Worm (Caenorhabditis elegans) whole organism, late embryonic: ENCODE data around the gene nhr-136.

Experiments
- C08G9.2 ChIP-seq: sonication (generic microtip); optimal IDR thresholded peaks from 2 replicates; lab custom pipeline; 2016; ENCODE audit warnings: mild to moderate bottlenecking, missing genetic modification characterization, moderate library complexity, missing compliant biosample characterization
- K09A11.1 ChIP-seq: sonication (generic microtip); optimal IDR thresholded peaks from 2 replicates; lab custom pipeline; 2017; ENCODE audit warnings: antibody characterized with exemption, mild to moderate bottlenecking, missing genetic modification characterization, missing compliant biosample characterization; ENCODE audit not compliant: insufficient read depth
- T23F11.4 ChIP-seq: fragments of 200-800 bp; sonication (Bioruptor generic); optimal IDR thresholded peaks from 2 replicates; lab custom pipeline; 2018; ENCODE audit warnings: mild to moderate bottlenecking, missing genetic modification characterization, missing compliant biosample characterization
- ama-1 ChIP-seq: fragments of 150-350 bp; optimal IDR thresholded peaks from 2 replicates; lab custom pipeline; 2014
- ceh-14 ChIP-seq: sonication (generic microtip); optimal IDR thresholded peaks from 2 replicates; lab custom pipeline; 2016; ENCODE audit warnings: missing genotype, missing genetic modification characterization, missing compliant biosample characterization
- ceh-18 ChIP-seq: sonication (generic microtip); optimal IDR thresholded peaks from 2 replicates; lab custom pipeline; 2016; ENCODE audit warnings: missing genetic modification characterization, missing compliant biosample characterization
- ceh-19 ChIP-seq: fragments of 200-800 bp; sonication (Bioruptor generic); optimal IDR thresholded peaks from 2 replicates; lab custom pipeline; 2018; ENCODE audit warnings: mild to moderate bottlenecking, missing genetic modification characterization, missing compliant biosample characterization
- ceh-31 ChIP-seq: sonication (generic microtip); optimal IDR thresholded peaks from 2 replicates; lab custom pipeline; 2016; ENCODE audit warnings: missing genetic modification characterization, missing compliant biosample characterization
- ceh-34 ChIP-seq: sonication (generic microtip); optimal IDR thresholded peaks from 2 replicates; lab custom pipeline; 2016; ENCODE audit warnings: mild to moderate bottlenecking, missing genetic modification characterization, missing compliant biosample characterization
- ceh-48 ChIP-seq: sonication (generic microtip); optimal IDR thresholded peaks from 2 replicates; lab custom pipeline; 2016; ENCODE audit warnings: missing genetic modification characterization, inconsistent platforms, missing compliant biosample characterization
- ceh-9 ChIP-seq: sonication (generic microtip); optimal IDR thresholded peaks from 2 replicates; lab custom pipeline; 2016; ENCODE audit warnings: mild to moderate bottlenecking, missing genetic modification characterization, inconsistent platforms, missing compliant biosample characterization
- che-1 ChIP-seq: sonication (generic microtip); optimal IDR thresholded peaks from 2 replicates; lab custom pipeline; 2016; ENCODE audit warnings: mild to moderate bottlenecking, missing genetic modification characterization, missing compliant biosample characterization
- elt-4 ChIP-seq: sonication (generic microtip); optimal IDR thresholded peaks from 2 replicates; lab custom pipeline; 2016; ENCODE audit warnings: missing genetic modification characterization, missing compliant biosample characterization
- ets-4 ChIP-seq: sonication (generic microtip); optimal IDR thresholded peaks from 2 replicates; lab custom pipeline; 2016; ENCODE audit warnings: missing genetic modification characterization, missing compliant biosample characterization
- fax-1 ChIP-seq: sonication (generic microtip); optimal IDR thresholded peaks from 2 replicates; lab custom pipeline; 2016; ENCODE audit warnings: missing genotype, missing genetic modification characterization, missing compliant biosample characterization
- fkh-6 ChIP-seq: sonication (generic microtip); optimal IDR thresholded peaks from 2 replicates; lab custom pipeline; 2016; ENCODE audit warnings: missing genetic modification characterization, missing compliant biosample characterization
- hlh-13 ChIP-seq: fragments of 200-800 bp; sonication (Bioruptor generic); optimal IDR thresholded peaks from 2 replicates; lab custom pipeline; 2018; ENCODE audit warnings: mild to moderate bottlenecking, missing genetic modification characterization, missing compliant biosample characterization
- hlh-30 ChIP-seq: sonication (generic microtip); optimal IDR thresholded peaks from 2 replicates; lab custom pipeline; 2017; ENCODE audit warnings: antibody characterized with exemption, missing genetic modification characterization, missing compliant biosample characterization; ENCODE audit not compliant: insufficient read depth
- lin-11 ChIP-seq: fragments of 200-800 bp; sonication (Bioruptor generic); optimal IDR thresholded peaks from 2 replicates; lab custom pipeline; 2018; ENCODE audit warnings: mild to moderate bottlenecking, missing genetic modification characterization, missing compliant biosample characterization
- madf-2 ChIP-seq: sonication (generic microtip); optimal IDR thresholded peaks from 2 replicates; lab custom pipeline; 2017; ENCODE audit warnings: missing genetic modification characterization, missing compliant biosample characterization
- mec-3 ChIP-seq: sonication (generic microtip); optimal IDR thresholded peaks from 2 replicates; lab custom pipeline; 2016; ENCODE audit warnings: borderline replicate concordance, missing genetic modification characterization, missing compliant biosample characterization
- nfya-1 ChIP-seq: sonication (generic microtip); optimal IDR thresholded peaks from 2 replicates; lab custom pipeline; 2017; ENCODE audit warnings: missing genetic modification characterization, mild to moderate bottlenecking, missing compliant biosample characterization, antibody characterized with exemption, moderate library complexity
- npax-4 ChIP-seq: sonication (generic microtip); optimal IDR thresholded peaks from 2 replicates; lab custom pipeline; 2016; ENCODE audit warnings: missing genetic modification characterization, missing compliant biosample characterization
- odd-2 ChIP-seq: sonication (generic microtip); optimal IDR thresholded peaks from 2 replicates; lab custom pipeline; 2017; ENCODE audit warnings: antibody characterized with exemption, mild to moderate bottlenecking, missing genetic modification characterization, missing compliant biosample characterization
- pat-9 ChIP-seq: fragments of 200-800 bp; sonication (Bioruptor generic); optimal IDR thresholded peaks from 2 replicates; lab custom pipeline; 2018; ENCODE audit warnings: mild to moderate bottlenecking, missing genetic modification characterization, moderate library complexity, missing compliant biosample characterization
- pqm-1 ChIP-seq: sonication (generic microtip); optimal IDR thresholded peaks from 2 replicates; lab custom pipeline; 2016; ENCODE audit warnings: missing genetic modification characterization, missing compliant biosample characterization
- pros-1 ChIP-seq: fragments of 150-350 bp; optimal IDR thresholded peaks from 2 replicates; lab custom pipeline; 2014; ENCODE audit warnings: missing biosample characterization, missing genetic modification reagents, missing genetic modification characterization
- rnt-1 ChIP-seq: sonication (generic microtip); optimal IDR thresholded peaks from 2 replicates; lab custom pipeline; 2016; ENCODE audit warnings: missing genetic modification characterization, missing compliant biosample characterization
- sox-4 ChIP-seq: sonication (generic microtip); optimal IDR thresholded peaks from 2 replicates; lab custom pipeline; 2017; ENCODE audit warnings: mild to moderate bottlenecking, missing genetic modification characterization, inconsistent platforms, missing compliant biosample characterization
- syd-9 ChIP-seq: sonication (generic microtip); optimal IDR thresholded peaks from 2 replicates; lab custom pipeline; 2016; ENCODE audit warnings: mild to moderate bottlenecking, missing genetic modification characterization, moderate library complexity, missing compliant biosample characterization
- tbx-2 ChIP-seq: sonication (generic microtip); optimal IDR thresholded peaks from 2 replicates; lab custom pipeline; 2016; ENCODE audit warnings: missing genetic modification characterization, missing compliant biosample characterization
- unc-42 ChIP-seq: sonication (generic microtip); optimal IDR thresholded peaks from 2 replicates; lab custom pipeline; 2016; ENCODE audit warnings: missing genotype, missing genetic modification characterization, missing compliant biosample characterization
- unc-55 ChIP-seq: sonication (generic microtip); optimal IDR thresholded peaks from 2 replicates; lab custom pipeline; 2017; ENCODE audit warnings: missing biosample characterization, missing genetic modification reagents, missing genetic modification characterization
- ztf-16 ChIP-seq: sonication (generic microtip); optimal IDR thresholded peaks from 2 replicates; lab custom pipeline; 2017; ENCODE audit warnings: missing genetic modification characterization, missing compliant biosample characterization

The nhr-136 gene

ce11 chrV:12106841-12107240 is at the start of gene nhr-136:
TSS of gene nhr-136 (plus strand) at chrV:12107141.
- TF ChIP-seq unc-55 (no peak), K09A11.1 (tag; lab: Kevin White, UChicago) (no peak), ceh-18 (no peak), fax-1 (tag; lab: Kevin White, UChicago) (no peak)
- TF ChIP-seq, all 69 proteins: peak for 0

ce11 chrV:12059719-12060118 is 47.2 kb upstream of the nhr-136 start, which contains the start of gene R07B7.2:
TSS of gene R07B7.2 (minus strand) at chrV:12059753.
- no peak for TF ChIP-seq fkh-6
- no peak for TF ChIP-seq syd-9
- TF ChIP-seq mec-3 (tag; lab: Kevin White, UChicago) = no peak
- TF ChIP-seq T23F11.4 (GFP tag; lab: Kevin White, UChicago) = no peak
- TF ChIP-seq lin-11 = no peak
- TF ChIP-seq che-1 (tag; lab: Kevin White, UChicago) = no peak
- no peak for TF ChIP-seq ceh-9 (tag; lab: Kevin White, UChicago)
- no peak for TF ChIP-seq hlh-13
- no peak for TF ChIP-seq ceh-31 (tag; lab: Kevin White, UChicago)
- TF ChIP-seq madf-2 = no peak
- TF ChIP-seq rnt-1 (tag; lab: Kevin White, UChicago) = no peak
- no peak for TF ChIP-seq unc-42 (tag; lab: Kevin White, UChicago)
- TF ChIP-seq tbx-2 (tag; lab: Kevin White, UChicago) = no peak
- no peak for TF ChIP-seq ceh-48
- TF ChIP-seq nfya-1 (tag; lab: Kevin White, UChicago) = no peak
- no peak for TF ChIP-seq ceh-19
- TF ChIP-seq ztf-16 = no peak
- no peak for TF ChIP-seq odd-2 (tag; lab: Kevin White, UChicago)
- no peak for TF ChIP-seq ceh-34 (tag; lab: Kevin White, UChicago)

ce11 chrV:12063036-12063435 is 43.9 kb upstream of the nhr-136 start, which contains the start of gene clh-6:
TSS of gene clh-6 (minus strand) at chrV:12063368.
- TF ChIP-seq pat-9 (tag; lab: Kevin White, UChicago) (no peak), ama-1 (lab: Kevin White, UChicago) (peak; percentile 41)

- TF ChIP-seq C08G9.2 (tag; lab: Kevin White, UChicago) = no peak
- peak; percentile 65 for TF ChIP-seq hlh-30 (tag; lab: Kevin White, UChicago)
- TF ChIP-seq rnt-1 (tag; lab: Kevin White, UChicago) = peak; percentile 8
- peak; percentile 17 for TF ChIP-seq unc-55
These were observed 41.6 kb upstream of the nhr-136 start, which contains the start of gene pqn-53 for ce11 chrV:12065369-12065768. TSS of gene pqn-53 (minus strand) at chrV:12065391.

- peak; percentile 86 for TF ChIP-seq hlh-30 (tag; lab: Kevin White, UChicago)
- TF ChIP-seq elt-4 = no peak
These were observed 41.1 kb upstream of the nhr-136 start for ce11 chrV:12065859-12066258.

- TF ChIP-seq odd-2 (tag; lab: Kevin White, UChicago) (no peak), nfya-1 (tag; lab: Kevin White, UChicago) (no peak), npax-4 (tag; lab: Kevin White, UChicago) (no peak), sox-4 (no peak)
These were observed 38.5 kb upstream of the nhr-136 start, which contains the start of gene kmo-2 for ce11 chrV:12068437-12068836. TSS of gene kmo-2 (minus strand) at chrV:12068537.

- no peak for TF ChIP-seq nfya-1 (tag; lab: Kevin White, UChicago)
- no peak for TF ChIP-seq ets-4 (tag; lab: Kevin White, UChicago)
- TF ChIP-seq pros-1 (tag; lab: Kevin White, UChicago) = no peak
- no peak for TF ChIP-seq pqm-1
- no peak for TF ChIP-seq fkh-6
- TF ChIP-seq ceh-31 (tag; lab: Kevin White, UChicago) = no peak
- no peak for TF ChIP-seq ceh-14 (tag; lab: Kevin White, UChicago)
- no peak for TF ChIP-seq ceh-18
- TF ChIP-seq, all 69 proteins: peak for 0
These were observed 36.5 kb upstream of the nhr-136 start, which contains the start of gene kmo-1 for ce11 chrV:12070419-12070818. TSS of gene kmo-1 (minus strand) at chrV:12070519.
